Fruit fly (Drosophila melanogaster) whole organism, embryonic: ENCODE results near the gene CG5181.

Source experiments
- ATbp ChIP-seq: fragments of 200-800 bp; sonication (Bioruptor generic); optimal IDR thresholded peaks from 2 replicates; lab custom pipeline; 2017; ENCODE audit warnings: missing biosample characterization, mild to moderate bottlenecking, missing genetic modification characterization, missing genetic modification reagents
- Ada2b ChIP-seq: fragments of 200-800 bp; sonication (Bioruptor generic); IDR thresholded peaks from 2 replicates; pipeline ENCODE4 v1.3.6; 2022; ENCODE audit warnings: missing biosample characterization, missing genetic modification characterization
- Atf3 ChIP-seq: fragments of 200-800 bp; sonication (Bioruptor generic); optimal IDR thresholded peaks from 3 replicates; lab custom pipeline; 2016; ENCODE audit warnings: missing biosample characterization, missing genetic modification characterization
- B-H1 ChIP-seq: fragments of 200-800 bp; sonication (Bioruptor generic); IDR thresholded peaks from 3 replicates; pipeline ENCODE4 v1.3.6; 2022; ENCODE audit warnings: missing biosample characterization, missing genetic modification characterization
- Blimp-1 ChIP-seq: fragments of 200-800 bp; sonication (Bioruptor generic); optimal IDR thresholded peaks from 3 replicates; lab custom pipeline; 2018; ENCODE audit warnings: missing biosample characterization, missing genetic modification characterization, mild to moderate bottlenecking, moderate library complexity, missing genetic modification reagents
- CG10321 ChIP-seq: fragments of 200-800 bp; sonication (Bioruptor generic); IDR thresholded peaks from 2 replicates; pipeline ENCODE4 v1.3.6; 2022; ENCODE audit warnings: missing biosample characterization, missing genetic modification characterization
- CG11560 ChIP-seq: fragments of 200-800 bp; sonication (Bioruptor generic); IDR thresholded peaks from 3 replicates; pipeline ENCODE4 v1.3.6; 2022; ENCODE audit warnings: missing biosample characterization, missing genetic modification characterization
- CG11695 ChIP-seq: fragments of 200-800 bp; sonication (Bioruptor generic); IDR thresholded peaks from 3 replicates; pipeline ENCODE4 v1.3.6; 2022; ENCODE audit warnings: missing biosample characterization, missing genetic modification characterization
- CG11696 ChIP-seq: fragments of 200-800 bp; sonication (Bioruptor generic); IDR thresholded peaks from 2 replicates; pipeline ENCODE4 v1.3.6; 2022; ENCODE audit warnings: missing biosample characterization, missing genetic modification characterization
- CG12744 ChIP-seq: fragments of 200-800 bp; sonication (Bioruptor generic); optimal IDR thresholded peaks from 2 replicates; lab custom pipeline; 2016; ENCODE audit warnings: missing biosample characterization, missing genetic modification characterization
- CG14441 ChIP-seq: fragments of 200-800 bp; sonication (Bioruptor generic); IDR thresholded peaks from 2 replicates; pipeline ENCODE4 v1.3.6; 2022; ENCODE audit warnings: missing biosample characterization, missing genetic modification characterization
- CG15696 ChIP-seq: fragments of 200-800 bp; sonication (Bioruptor generic); optimal IDR thresholded peaks from 2 replicates; lab custom pipeline; 2019; ENCODE audit warnings: missing biosample characterization, mild to moderate bottlenecking, missing genetic modification characterization, moderate library complexity
- CG16815 ChIP-seq: fragments of 200-800 bp; sonication (Bioruptor generic); optimal IDR thresholded peaks from 3 replicates; lab custom pipeline; 2017; ENCODE audit warnings: missing biosample characterization, mild to moderate bottlenecking, missing genetic modification characterization
- CG2202 ChIP-seq: fragments of 200-800 bp; sonication (Bioruptor generic); optimal IDR thresholded peaks from 2 replicates; lab custom pipeline; 2018; ENCODE audit warnings: missing biosample characterization, mild to moderate bottlenecking, missing genetic modification characterization
- CG30403 ChIP-seq: fragments of 200-800 bp; sonication (Bioruptor generic); optimal IDR thresholded peaks from 3 replicates; lab custom pipeline; 2016; ENCODE audit warnings: missing biosample characterization, missing genetic modification characterization
- CG30431 ChIP-seq: fragments of 200-800 bp; sonication (Bioruptor generic); optimal IDR thresholded peaks from 2 replicates; lab custom pipeline; 2017; ENCODE audit warnings: missing biosample characterization, missing genetic modification characterization
- CG32767 ChIP-seq: fragments of 200-800 bp; sonication (Bioruptor generic); IDR thresholded peaks from 2 replicates; pipeline ENCODE4 v1.3.6; 2022; ENCODE audit warnings: missing biosample characterization, missing genetic modification characterization
- CG3407 ChIP-seq: fragments of 200-800 bp; sonication (Bioruptor generic); optimal IDR thresholded peaks from 2 replicates; lab custom pipeline; 2018; ENCODE audit warnings: missing biosample characterization, mild to moderate bottlenecking, missing genetic modification characterization
- CG6765 ChIP-seq: fragments of 200-800 bp; sonication (Bioruptor generic); optimal IDR thresholded peaks from 3 replicates; lab custom pipeline; 2017; ENCODE audit warnings: missing biosample characterization, mild to moderate bottlenecking, missing genetic modification characterization
- CTCF ChIP-seq: fragments of 200-800 bp; sonication (Bioruptor generic); optimal IDR thresholded peaks from 2 replicates; lab custom pipeline; 2017; ENCODE audit warnings: missing biosample characterization, mild to moderate bottlenecking, missing genetic modification characterization, moderate library complexity
- CoRest ChIP-seq: fragments of 200-800 bp; sonication (Bioruptor generic); optimal IDR thresholded peaks from 3 replicates; lab custom pipeline; 2018; ENCODE audit warnings: missing biosample characterization, mild to moderate bottlenecking, missing genetic modification characterization, moderate library complexity
- E2f1 ChIP-seq: fragments of 200-800 bp; sonication (Bioruptor generic); IDR thresholded peaks from 2 replicates; pipeline ENCODE4 v1.3.6; 2022; ENCODE audit warnings: missing biosample characterization, missing genetic modification characterization
- GATAe ChIP-seq: fragments of 200-800 bp; sonication (Bioruptor generic); conservative IDR thresholded peaks from 2 replicates; pipeline ENCODE4 v1.3.6; 2022; ENCODE audit warnings: missing biosample characterization, missing genetic modification characterization
- H2.0 ChIP-seq: fragments of 200-800 bp; sonication (Bioruptor generic); IDR thresholded peaks from 2 replicates; pipeline ENCODE4 v1.3.6; 2022; ENCODE audit warnings: missing biosample characterization, missing genetic modification characterization
- HLH4C ChIP-seq: fragments of 200-800 bp; sonication (Bioruptor generic); IDR thresholded peaks from 3 replicates; pipeline ENCODE4 v1.3.6; 2022; ENCODE audit warnings: missing biosample characterization, missing genetic modification characterization; ENCODE audit not compliant: partially characterized antibody
- HLH54F ChIP-seq: fragments of 200-800 bp; sonication (Bioruptor generic); optimal IDR thresholded peaks from 3 replicates; lab custom pipeline; 2016; ENCODE audit warnings: missing biosample characterization, missing genetic modification characterization
- Kr ChIP-seq: fragments of 200-800 bp; sonication (Bioruptor generic); optimal IDR thresholded peaks from 2 replicates; lab custom pipeline; 2017; ENCODE audit warnings: missing biosample characterization, mild to moderate bottlenecking, missing genetic modification characterization
- Max ChIP-seq: fragments of 200-800 bp; sonication (Bioruptor generic); optimal IDR thresholded peaks from 2 replicates; lab custom pipeline; 2016; ENCODE audit warnings: missing biosample characterization, mild to moderate bottlenecking, missing genetic modification characterization
- Myb ChIP-seq: fragments of 200-800 bp; sonication (Bioruptor generic); optimal IDR thresholded peaks from 2 replicates; lab custom pipeline; 2016; ENCODE audit warnings: missing biosample characterization, missing genetic modification characterization
- NC2α ChIP-seq: fragments of 200-800 bp; sonication (Bioruptor generic); optimal IDR thresholded peaks from 2 replicates; lab custom pipeline; 2016; ENCODE audit warnings: missing biosample characterization, missing genetic modification characterization
- NfI ChIP-seq: fragments of 200-800 bp; sonication (Bioruptor generic); optimal IDR thresholded peaks from 3 replicates; lab custom pipeline; 2018; ENCODE audit warnings: missing biosample characterization, mild to moderate bottlenecking, missing genetic modification characterization, moderate library complexity
- Pdp1 ChIP-seq, 2 experiments: fragments of 200-800 bp; sonication (Bioruptor generic); optimal IDR thresholded peaks; 3 replicates each; lab custom pipeline; 2016; ENCODE audit warnings: missing biosample characterization in 2 of 2, missing genetic modification characterization in 2 of 2, mild to moderate bottlenecking in 1 of 2, moderate library complexity in 1 of 2
- TFAM ChIP-seq: fragments of 200-800 bp; sonication (Bioruptor generic); optimal IDR thresholded peaks from 2 replicates; lab custom pipeline; 2017; ENCODE audit warnings: missing biosample characterization, missing genetic modification characterization, inconsistent platforms
- Xrp1 ChIP-seq: fragments of 200-800 bp; sonication (Bioruptor generic); IDR thresholded peaks from 2 replicates; pipeline ENCODE4 v1.3.6; 2022; ENCODE audit warnings: missing biosample characterization, missing genetic modification characterization
- al ChIP-seq: fragments of 200-800 bp; sonication (Bioruptor generic); IDR thresholded peaks from 2 replicates; pipeline ENCODE4 v1.3.6; 2022; ENCODE audit warnings: missing biosample characterization, missing genetic modification characterization
- ase ChIP-seq: fragments of 200-800 bp; sonication (Bioruptor generic); IDR thresholded peaks from 3 replicates; pipeline ENCODE4 v1.3.6; 2022; ENCODE audit warnings: missing biosample characterization, missing genetic modification characterization
- bowl ChIP-seq: fragments of 200-800 bp; sonication (Bioruptor generic); IDR thresholded peaks from 2 replicates; pipeline ENCODE4 v1.3.6; 2022; ENCODE audit warnings: missing biosample characterization, missing genetic modification characterization
- cas ChIP-seq: fragments of 200-800 bp; sonication (Bioruptor generic); IDR thresholded peaks from 2 replicates; pipeline ENCODE4 v1.3.6; 2022; ENCODE audit warnings: missing biosample characterization, missing genetic modification characterization
- dimm ChIP-seq: fragments of 200-800 bp; sonication (Bioruptor generic); IDR thresholded peaks from 2 replicates; pipeline ENCODE4 v1.3.6; 2022; ENCODE audit warnings: missing biosample characterization, missing genetic modification characterization
- dmrt99B ChIP-seq: fragments of 200-800 bp; sonication (Bioruptor generic); optimal IDR thresholded peaks from 2 replicates; lab custom pipeline; 2018; ENCODE audit warnings: missing biosample characterization, mild to moderate bottlenecking, missing genetic modification characterization, moderate library complexity
- gce ChIP-seq: fragments of 200-800 bp; sonication (Bioruptor generic); IDR thresholded peaks from 3 replicates; pipeline ENCODE4 v1.3.6; 2022; ENCODE audit warnings: missing biosample characterization, missing genetic modification characterization
- gcm ChIP-seq: fragments of 200-800 bp; sonication (Bioruptor generic); optimal IDR thresholded peaks from 2 replicates; lab custom pipeline; 2019; ENCODE audit warnings: missing biosample characterization, mild to moderate bottlenecking, missing genetic modification characterization, moderate library complexity
- kah ChIP-seq: fragments of 200-800 bp; sonication (Bioruptor generic); optimal IDR thresholded peaks from 2 replicates; lab custom pipeline; 2018; ENCODE audit warnings: missing biosample characterization, mild to moderate bottlenecking, missing genetic modification characterization
- knrl ChIP-seq: fragments of 200-800 bp; sonication (Bioruptor generic); IDR thresholded peaks from 3 replicates; pipeline ENCODE4 v1.3.6; 2022; ENCODE audit warnings: missing biosample characterization, missing genetic modification characterization; ENCODE audit not compliant: partially characterized antibody
- oc ChIP-seq: fragments of 200-800 bp; sonication (Bioruptor generic); optimal IDR thresholded peaks from 2 replicates; lab custom pipeline; 2018; ENCODE audit warnings: missing biosample characterization, mild to moderate bottlenecking, missing genetic modification characterization, moderate library complexity
- pfk ChIP-seq: fragments of 200-800 bp; sonication (Bioruptor generic); optimal IDR thresholded peaks from 2 replicates; lab custom pipeline; 2018; ENCODE audit warnings: missing biosample characterization, mild to moderate bottlenecking, missing genetic modification characterization, moderate library complexity
- salm ChIP-seq: fragments of 200-800 bp; sonication (Bioruptor generic); optimal IDR thresholded peaks from 2 replicates; lab custom pipeline; 2018; ENCODE audit warnings: missing biosample characterization, mild to moderate bottlenecking, missing genetic modification characterization
- sens-2 ChIP-seq: fragments of 200-800 bp; sonication (Bioruptor generic); IDR thresholded peaks from 2 replicates; pipeline ENCODE4 v1.3.6; 2022; ENCODE audit warnings: missing biosample characterization, missing genetic modification characterization
- stwl ChIP-seq: fragments of 200-800 bp; sonication (Bioruptor generic); optimal IDR thresholded peaks from 3 replicates; lab custom pipeline; 2018; ENCODE audit warnings: missing biosample characterization, mild to moderate bottlenecking, missing genetic modification characterization, moderate library complexity
- tgo ChIP-seq: fragments of 200-800 bp; sonication (Bioruptor generic); IDR thresholded peaks from 3 replicates; pipeline ENCODE4 v1.3.6; 2022; ENCODE audit warnings: missing biosample characterization, missing genetic modification characterization
- z ChIP-seq: fragments of 200-800 bp; sonication (Bioruptor generic); IDR thresholded peaks from 3 replicates; pipeline ENCODE4 v1.3.6; 2022; ENCODE audit warnings: missing biosample characterization, missing genetic modification characterization

The CG5181 gene

dm6 chr2L:7422429-7423283 is 13.0 kb upstream of the CG5181 start (continued):
- TF ChIP-seq Blimp-1 (GFP tag; lab: Kevin White, UChicago) (peak; percentile 2), gcm (GFP tag; lab: Kevin White, UChicago) (no peak), ATbp (GFP tag; lab: Kevin White, UChicago) (peak; percentile 22), stwl (tag; lab: Kevin White, UChicago) (no peak), Atf3 (GFP tag; lab: Kevin White, UChicago) (no peak), CG32767 (GFP tag; lab: Robert Waterston, UW) (no peak), CoRest (tag; lab: Kevin White, UChicago) (no peak), kah (no peak), CG10321 (GFP tag; lab: Robert Waterston, UW) (no peak), ase (no peak), CG12744 (GFP tag; lab: Kevin White, UChicago) (no peak), bowl (GFP tag; lab: Robert Waterston, UW) (no peak), dmrt99B (tag; lab: Kevin White, UChicago) (peak; percentile 15), Max (GFP tag; lab: Kevin White, UChicago) (no peak), Pdp1 (GFP tag; optimal IDR thresholded peaks at IDR 0.05; lab: Kevin White, UChicago) (no peak), Kr (GFP tag; lab: Kevin White, UChicago) (no peak), CG14441 (GFP tag; lab: Robert Waterston, UW) (no peak), z (GFP tag; lab: Robert Waterston, UW) (no peak), Ada2b (no peak), B-H1 (GFP tag; lab: Robert Waterston, UW) (no peak), sens-2 (GFP tag; lab: Robert Waterston, UW) (no peak), oc (tag; lab: Kevin White, UChicago) (no peak), TFAM (no peak), CTCF (no peak), dimm (GFP tag; lab: Robert Waterston, UW) (no peak), E2f1 (GFP tag; lab: Robert Waterston, UW) (no peak), CG2202 (tag; lab: Kevin White, UChicago) (no peak), salm (tag; lab: Kevin White, UChicago) (no peak), CG6765 (no peak), CG3407 (GFP tag; lab: Kevin White, UChicago) (peak; percentile 3), CG30431 (GFP tag; lab: Kevin White, UChicago) (peak; percentile 7), CG16815 (no peak), cas (GFP tag; lab: Robert Waterston, UW) (no peak), al (no peak), NfI (GFP tag; lab: Kevin White, UChicago) (no peak), HLH4C (no peak), CG15696 (tag; lab: Kevin White, UChicago) (no peak), CG11560 (tag; lab: Robert Waterston, UW) (no peak), CG11696 (GFP tag; lab: Robert Waterston, UW) (no peak), knrl (GFP tag; lab: Robert Waterston, UW) (no peak), NC2α (no peak), CG11695 (GFP tag; lab: Robert Waterston, UW) (no peak), Xrp1 (0 out of 2 replicates have a peak, but pooled peaks have one; percentile 15), Myb (GFP tag; lab: Kevin White, UChicago) (no peak), H2.0 (GFP tag; lab: Robert Waterston, UW) (0 out of 2 replicates have a peak, but pooled peaks have one; percentile 23), gce (GFP tag; lab: Robert Waterston, UW) (no peak), HLH54F (GFP tag; lab: Kevin White, UChicago) (no peak), pfk (GFP tag; lab: Kevin White, UChicago) (no peak), tgo (GFP tag; lab: Robert Waterston, UW) (no peak), GATAe (GFP tag; lab: Robert Waterston, UW) (no peak), CG30403 (no peak)
